Fruit fly (Drosophila melanogaster): ENCODE measurements around the gene ema.

The ema gene

DNA sequence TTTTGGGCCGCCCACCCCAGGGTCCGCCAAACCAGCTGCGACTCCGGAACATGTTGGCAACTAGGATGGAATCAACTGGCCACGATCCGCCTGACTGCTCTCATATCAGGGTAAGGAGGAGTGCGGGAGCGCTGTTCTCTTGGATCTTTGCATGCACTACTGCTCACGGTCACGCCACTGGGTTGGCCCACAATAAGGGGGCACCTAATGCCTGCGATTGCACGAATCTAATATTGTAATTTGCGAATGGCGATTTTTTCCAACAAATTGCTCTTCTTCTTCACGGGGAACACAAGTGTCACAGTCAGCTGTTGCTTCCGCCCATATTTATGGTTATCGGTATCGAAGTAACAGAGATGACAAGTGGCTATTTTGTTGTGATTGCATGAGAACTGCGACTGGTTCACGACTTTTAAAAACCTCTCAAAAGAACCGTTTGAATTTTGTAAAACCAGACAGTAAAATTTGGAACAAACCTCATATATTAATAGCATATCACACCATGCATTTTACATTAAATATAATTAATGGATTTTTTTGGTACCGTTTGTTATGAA is at the start of gene ema (continued):
- TF ChIP-seq NC2α (GFP tag; optimal IDR thresholded peaks at IDR 0.05) = no peak
- no peak for TF ChIP-seq sima (GFP tag; optimal IDR thresholded peaks at IDR 0.05)
- TF ChIP-seq Side (GFP tag; optimal IDR thresholded peaks at IDR 0.05) = peak; percentile 9
- TF ChIP-seq stwl (tag; optimal IDR thresholded peaks at IDR 0.05) = peak; percentile 57
- TF ChIP-seq shn (GFP tag; optimal IDR thresholded peaks at IDR 0.05) = peak; percentile 32
- no peak for TF ChIP-seq CG18619 (GFP tag; optimal IDR thresholded peaks at IDR 0.05)
- TF ChIP-seq CG3065 (GFP tag; optimal IDR thresholded peaks at IDR 0.05) = no peak
- peak; percentile 89 for TF ChIP-seq scrt (GFP tag; optimal IDR thresholded peaks at IDR 0.05)
- peak; percentile 36 for TF ChIP-seq Dp (GFP tag; optimal IDR thresholded peaks at IDR 0.05)
- TF ChIP-seq exex (tag; optimal IDR thresholded peaks at IDR 0.05) = no peak
- TF ChIP-seq CG33557 (GFP tag; optimal IDR thresholded peaks at IDR 0.05) = no peak
- TF ChIP-seq Nf-YB (GFP tag; optimal IDR thresholded peaks at IDR 0.05) = no peak
- TF ChIP-seq peb (GFP tag; IDR thresholded peaks at IDR 0.05) = no peak
- peak; percentile 92 for TF ChIP-seq Sry-β (GFP tag; optimal IDR thresholded peaks at IDR 0.05)
- no peak for TF ChIP-seq CG10321 (GFP tag; IDR thresholded peaks at IDR 0.05)
- peak; percentile 46 for TF ChIP-seq phol (tag; optimal IDR thresholded peaks at IDR 0.05)
- peak; percentile 81 for TF ChIP-seq sens (GFP tag)
- TF ChIP-seq fd96Cb (tag; optimal IDR thresholded peaks at IDR 0.05) = no peak
- TF ChIP-seq CG18599 (GFP tag; optimal IDR thresholded peaks at IDR 0.05) = no peak
- TF ChIP-seq CG8290 (GFP tag; optimal IDR thresholded peaks at IDR 0.05) = peak; percentile 22
- peak in 1 of 2 experiments; percentile 7 for TF ChIP-seq CG8290 (tag; optimal IDR thresholded peaks at IDR 0.05)
- TF ChIP-seq Taf1 (GFP tag; IDR thresholded peaks at IDR 0.05) = no peak
- TF ChIP-seq sug (tag; optimal IDR thresholded peaks at IDR 0.05) = peak; percentile 38
- TF ChIP-seq da (GFP tag; optimal IDR thresholded peaks at IDR 0.05) = no peak
- 0 out of 2 replicates have a peak, but pooled peaks have one; percentile 40 for TF ChIP-seq vvl (GFP tag; IDR thresholded peaks at IDR 0.05)
- no peak for TF ChIP-seq Vsx1 (GFP tag; optimal IDR thresholded peaks at IDR 0.05)
- no peak for TF ChIP-seq Oaz (GFP tag; IDR thresholded peaks at IDR 0.05)
- no peak for TF ChIP-seq Dip2 (GFP tag; IDR thresholded peaks at IDR 0.05)
- TF ChIP-seq chinmo (GFP tag; IDR thresholded peaks at IDR 0.05; ENCODE audit: partially characterized antibody) = no peak
- no peak for TF ChIP-seq crc (GFP tag; optimal IDR thresholded peaks at IDR 0.05)
- TF ChIP-seq chn (GFP tag; optimal IDR thresholded peaks at IDR 0.05) = no peak
- no peak for TF ChIP-seq CG31365 (tag; optimal IDR thresholded peaks at IDR 0.05)
- no peak for TF ChIP-seq CG16779 (GFP tag; IDR thresholded peaks at IDR 0.05)
- TF ChIP-seq CG9817 (tag; optimal IDR thresholded peaks at IDR 0.05) = no peak
- TF ChIP-seq esg (GFP tag; conservative IDR thresholded peaks at IDR 0.05) = no peak
- no peak for TF ChIP-seq CG9876 (GFP tag; optimal IDR thresholded peaks at IDR 0.05)
- no peak for TF ChIP-seq tup (GFP tag; optimal IDR thresholded peaks at IDR 0.05)
- no peak for TF ChIP-seq pros (GFP tag; optimal IDR thresholded peaks at IDR 0.05)
- no peak for TF ChIP-seq cwo (GFP tag; optimal IDR thresholded peaks at IDR 0.05)
- TF ChIP-seq al (GFP tag; IDR thresholded peaks at IDR 0.05) = no peak
- TF ChIP-seq Hsf (GFP tag; optimal IDR thresholded peaks at IDR 0.05) = peak; percentile 39
- no peak for TF ChIP-seq CG8089 (GFP tag; optimal IDR thresholded peaks at IDR 0.05)
- TF ChIP-seq CG7839 (tag; optimal IDR thresholded peaks at IDR 0.05) = no peak
- TF ChIP-seq bbx (GFP tag; IDR thresholded peaks at IDR 0.05; ENCODE audit: partially characterized antibody) = peak; percentile 52; the same call in 1 of the 2 replicates
- TF ChIP-seq Aef1 (GFP tag; IDR thresholded peaks at IDR 0.05) = no peak
- no peak for TF ChIP-seq BtbVII (GFP tag; optimal IDR thresholded peaks at IDR 0.05)
- no peak for TF ChIP-seq CG11560 (tag; IDR thresholded peaks at IDR 0.05)
- no peak for TF ChIP-seq CG3838 (GFP tag; optimal IDR thresholded peaks at IDR 0.05)
- TF ChIP-seq Adf1 (GFP tag; IDR thresholded peaks at IDR 0.05) = peak; percentile 20; the same call in 1 of the 2 replicates
- no peak for TF ChIP-seq H15 (GFP tag; IDR thresholded peaks at IDR 0.05)
- TF ChIP-seq nau (GFP tag; optimal IDR thresholded peaks at IDR 0.05) = no peak
- no peak for TF ChIP-seq hth (optimal IDR thresholded peaks at IDR 0.05)
